Fruit fly (Drosophila melanogaster): ENCODE data around the gene Pus10.

DNA sequence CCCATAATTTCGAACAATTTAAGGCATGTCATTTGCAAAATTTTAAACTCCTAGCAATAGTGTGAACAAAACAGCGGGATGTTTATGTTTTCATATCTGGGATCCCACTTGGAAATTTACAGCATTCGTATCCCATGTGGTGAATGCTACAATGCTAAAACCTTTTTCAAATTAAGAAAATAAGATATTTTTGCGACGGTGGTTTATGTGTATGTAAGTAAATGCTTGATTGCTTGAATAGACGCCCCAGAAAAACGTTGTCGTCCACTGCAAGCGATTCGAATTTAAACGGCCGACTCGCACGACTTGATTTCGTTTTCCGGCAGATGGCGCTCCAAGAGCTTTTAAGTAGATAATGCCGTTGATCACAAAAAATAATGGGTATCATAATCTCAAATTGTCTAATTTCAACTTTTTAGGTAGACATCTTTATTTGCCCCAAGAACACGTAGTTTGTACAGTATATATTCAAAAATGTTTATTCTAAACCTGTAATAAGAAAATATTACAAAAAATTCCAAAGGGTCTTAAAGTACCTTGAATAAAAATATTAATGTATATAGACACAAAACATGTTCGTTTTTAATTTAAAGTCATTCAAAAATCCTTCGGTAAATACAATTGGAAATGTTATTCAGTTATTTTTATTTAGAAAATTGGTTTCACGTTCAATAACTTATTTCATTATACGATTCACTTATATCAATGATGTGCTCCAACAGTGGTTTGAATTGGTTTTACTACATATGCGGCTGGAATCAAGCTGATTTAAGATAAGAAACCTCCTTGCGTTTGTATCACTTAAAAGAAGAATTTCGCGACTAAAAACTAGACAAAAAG lies 32.7 kb downstream of the Pus10 start:
- no peak for TF ChIP-seq CG9139 (GFP tag; optimal IDR thresholded peaks at IDR 0.05)
- TF ChIP-seq CG3919 (GFP tag; optimal IDR thresholded peaks at IDR 0.05), result no peak
- no peak for TF ChIP-seq CG11902 (GFP tag; optimal IDR thresholded peaks at IDR 0.05)
- TF ChIP-seq Sox14 (GFP tag; optimal IDR thresholded peaks at IDR 0.05), result no peak
- TF ChIP-seq svp (GFP tag), result no peak
- no peak for TF ChIP-seq Met (GFP tag; optimal IDR thresholded peaks at IDR 0.05)
- TF ChIP-seq OdsH (GFP tag; optimal IDR thresholded peaks at IDR 0.05), result no peak
- TF ChIP-seq CG32006 (GFP tag; optimal IDR thresholded peaks at IDR 0.05), result no peak
- TF ChIP-seq pdm3 (GFP tag; optimal IDR thresholded peaks at IDR 0.05), result no peak

All from whole organism, prepupa.